Fruit fly (Drosophila melanogaster): ENCODE data around the gene CYLD.

CYLD gene

dm6 chr2L:10310614-10311382 lies 11.2 kb upstream of the CYLD start, which contains the start of gene Cdk5alpha (continued):
- TF ChIP-seq pnt (GFP tag; optimal IDR thresholded peaks at IDR 0.05) (no peak), Kr (GFP tag; optimal IDR thresholded peaks at IDR 0.05) (no peak), CG18619 (GFP tag; optimal IDR thresholded peaks at IDR 0.05) (no peak), cwo (GFP tag; optimal IDR thresholded peaks at IDR 0.05) (no peak), CG13287 (GFP tag; IDR thresholded peaks at IDR 0.05; ENCODE audit: partially characterized antibody) (peak; percentile 22; the same call in 1 of the 2 replicates), CG32772 (GFP tag; IDR thresholded peaks at IDR 0.05) (no peak), NC2β (GFP tag; optimal IDR thresholded peaks at IDR 0.05) (no peak), gsb (GFP tag; IDR thresholded peaks at IDR 0.05) (no peak), PHDP (tag; optimal IDR thresholded peaks at IDR 0.05) (no peak), h (optimal IDR thresholded peaks at IDR 0.05) (no peak), CG15514 (GFP tag; optimal IDR thresholded peaks at IDR 0.05) (peak; percentile 8), Deaf1 (tag; optimal IDR thresholded peaks at IDR 0.05) (no peak), dmrt99B (tag; optimal IDR thresholded peaks at IDR 0.05) (no peak), Dbx (GFP tag; IDR thresholded peaks at IDR 0.05) (no peak), otp (GFP tag; IDR thresholded peaks at IDR 0.05) (no peak), CG1603 (tag; optimal IDR thresholded peaks at IDR 0.05) (peak; percentile 32), shn (GFP tag; optimal IDR thresholded peaks at IDR 0.05) (no peak), abd-A (tag; optimal IDR thresholded peaks at IDR 0.05) (no peak), Optix (GFP tag; IDR thresholded peaks at IDR 0.05) (no peak), CG11398 (GFP tag; optimal IDR thresholded peaks at IDR 0.05) (no peak), CG11723 (GFP tag; optimal IDR thresholded peaks at IDR 0.05) (no peak), Ravus (GFP tag; IDR thresholded peaks at IDR 0.05) (no peak), gro (GFP tag; optimal IDR thresholded peaks at IDR 0.05) (no peak), corto (GFP tag; optimal IDR thresholded peaks at IDR 0.05) (no peak), CG10267 (tag; optimal IDR thresholded peaks at IDR 0.05) (peak; percentile 92), phol (tag; optimal IDR thresholded peaks at IDR 0.05) (no peak), ewg (GFP tag; optimal IDR thresholded peaks at IDR 0.05) (peak; percentile 95), Nf-YC (tag; optimal IDR thresholded peaks at IDR 0.05) (no peak), trem (tag; optimal IDR thresholded peaks at IDR 0.05) (peak; percentile 31), Lim3 (GFP tag; IDR thresholded peaks at IDR 0.05) (no peak), CG31365 (tag; optimal IDR thresholded peaks at IDR 0.05) (no peak), odd (GFP tag; optimal IDR thresholded peaks at IDR 0.05) (no peak), CG10431 (GFP tag; optimal IDR thresholded peaks at IDR 0.05) (no peak), ro (GFP tag; IDR thresholded peaks at IDR 0.05) (no peak), CG4282 (GFP tag; optimal IDR thresholded peaks at IDR 0.05) (no peak), tgo (GFP tag; IDR thresholded peaks at IDR 0.05) (no peak), CG16863 (GFP tag; optimal IDR thresholded peaks at IDR 0.05) (no peak), Hr51 (GFP tag; optimal IDR thresholded peaks at IDR 0.05) (no peak), CG6791 (GFP tag; IDR thresholded peaks at IDR 0.05; ENCODE audit: partially characterized antibody) (no peak), CG10543 (GFP tag; optimal IDR thresholded peaks at IDR 0.05) (no peak), Fer2 (tag; optimal IDR thresholded peaks at IDR 0.05) (no peak), slou (GFP tag; optimal IDR thresholded peaks at IDR 0.05) (no peak), ab (GFP tag; optimal IDR thresholded peaks at IDR 0.05) (no peak), bbx (GFP tag; IDR thresholded peaks at IDR 0.05; ENCODE audit: partially characterized antibody) (peak; percentile 29), ap (GFP tag; IDR thresholded peaks at IDR 0.05) (no peak), CG33557 (GFP tag; optimal IDR thresholded peaks at IDR 0.05) (no peak), hth (optimal IDR thresholded peaks at IDR 0.05) (no peak), CG9797 (GFP tag; optimal IDR thresholded peaks at IDR 0.05) (no peak), CG4730 (GFP tag; IDR thresholded peaks at IDR 0.05) (no peak), CHES-1-like (GFP tag; optimal IDR thresholded peaks at IDR 0.05) (peak; percentile 21), br (optimal IDR thresholded peaks at IDR 0.05) (no peak)
